Fruit fly (Drosophila melanogaster): ENCODE measurements around the gene CG42590.

The CG42590 gene

DNA sequence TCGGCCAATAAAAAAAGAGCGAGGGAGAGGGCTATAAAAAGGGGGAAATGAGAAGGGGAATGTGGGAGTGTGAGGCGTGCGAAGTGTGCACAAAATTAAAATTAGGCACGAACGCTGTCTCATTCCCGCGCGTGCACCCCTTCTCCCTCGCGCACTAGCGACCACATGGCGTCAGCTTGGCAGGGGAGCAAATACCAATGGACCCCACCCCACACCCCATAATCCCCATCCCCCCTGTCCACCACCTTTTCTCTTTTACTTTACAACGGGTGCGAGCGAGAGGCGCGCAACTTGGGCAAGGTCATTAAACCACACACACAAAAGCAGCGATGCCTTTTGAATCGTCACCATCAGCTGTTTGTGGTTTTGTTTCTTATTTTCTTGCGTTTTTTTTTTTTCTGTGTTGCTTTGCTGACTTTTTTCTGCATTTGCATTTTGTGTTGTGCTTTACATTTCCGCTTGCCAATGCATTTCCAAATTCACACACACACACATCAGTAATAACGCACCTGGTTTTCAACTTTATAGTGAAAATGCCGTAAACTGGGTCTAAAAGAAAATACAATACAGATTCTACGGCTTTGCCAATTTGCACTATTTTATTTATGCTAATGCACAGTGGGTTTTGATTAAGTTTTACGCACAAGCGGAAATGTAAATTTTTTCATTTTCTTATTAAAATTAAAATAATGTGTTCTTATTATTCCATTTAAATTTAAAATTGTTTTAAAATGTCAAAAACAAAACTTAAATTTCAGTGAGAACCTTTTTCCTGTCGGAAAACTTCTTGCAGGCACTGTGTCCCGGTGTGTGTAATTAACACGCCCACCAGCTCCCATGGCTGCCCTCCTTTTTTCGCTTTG is 44.6 kb downstream of the CG42590 start (continued):
- no peak for TF ChIP-seq chif (GFP tag; optimal IDR thresholded peaks at IDR 0.05)
- peak; percentile 11 for TF ChIP-seq fd96Cb (tag; optimal IDR thresholded peaks at IDR 0.05)
- no peak for TF ChIP-seq CG12744 (GFP tag; optimal IDR thresholded peaks at IDR 0.05)
- TF ChIP-seq BtbVII (GFP tag; optimal IDR thresholded peaks at IDR 0.05) = peak; percentile 50
- peak; percentile 5 for TF ChIP-seq kay (GFP tag; optimal IDR thresholded peaks at IDR 0.05)
- TF ChIP-seq sug (tag; optimal IDR thresholded peaks at IDR 0.05) = peak; percentile 93
- TF ChIP-seq Hsf (GFP tag; optimal IDR thresholded peaks at IDR 0.05) = peak; percentile 36
- TF ChIP-seq seq (GFP tag; IDR thresholded peaks at IDR 0.05) = peak; percentile 56; the same call in 1 of the 2 replicates
- TF ChIP-seq Hmr (GFP tag; optimal IDR thresholded peaks at IDR 0.05) = no peak
- TF ChIP-seq ttk (GFP tag; IDR thresholded peaks at IDR 0.05) = peak; percentile 58; the same call in 1 of the 2 replicates
- TF ChIP-seq ac (GFP tag; optimal IDR thresholded peaks at IDR 0.05) = no peak
- TF ChIP-seq eve (GFP tag; optimal IDR thresholded peaks at IDR 0.05) = peak in 1 of 2 experiments; percentile 51
- TF ChIP-seq CG10543 (GFP tag; optimal IDR thresholded peaks at IDR 0.05) = peak; percentile 85
- TF ChIP-seq CG18262 (tag; optimal IDR thresholded peaks at IDR 0.05) = peak; percentile 54
- peak; percentile 65 for TF ChIP-seq row (GFP tag; IDR thresholded peaks at IDR 0.05)
- TF ChIP-seq az2 (GFP tag; optimal IDR thresholded peaks at IDR 0.05) = peak; percentile 10
- TF ChIP-seq NFAT (GFP tag; IDR thresholded peaks at IDR 0.05) = 0 out of 2 replicates have a peak, but pooled peaks have one; percentile 43
- no peak for TF ChIP-seq Dad (GFP tag; optimal IDR thresholded peaks at IDR 0.05)
- TF ChIP-seq CG2678 (tag; optimal IDR thresholded peaks at IDR 0.05) = peak; percentile 70
- peak; percentile 49 for TF ChIP-seq Ets65A (GFP tag)
- peak; percentile 38; the same call in 1 of the 3 replicates for TF ChIP-seq Mrtf (GFP tag; IDR thresholded peaks at IDR 0.05)
- peak; percentile 58; the same call in 2 of the 3 replicates for TF ChIP-seq B-H1 (GFP tag; IDR thresholded peaks at IDR 0.05)
- peak; percentile 82 for TF ChIP-seq CG32532 (GFP tag; IDR thresholded peaks at IDR 0.05)
- peak; percentile 32 for TF ChIP-seq Hey (tag; optimal IDR thresholded peaks at IDR 0.05)
- no peak for TF ChIP-seq da (GFP tag; optimal IDR thresholded peaks at IDR 0.05)
- peak; percentile 73 for TF ChIP-seq Med (GFP tag)
- TF ChIP-seq CG11696 (GFP tag; IDR thresholded peaks at IDR 0.05) = peak; percentile 67
- TF ChIP-seq H2.0 (GFP tag; IDR thresholded peaks at IDR 0.05) = peak; percentile 10; the same call in 1 of the 2 replicates
- peak; percentile 24 for TF ChIP-seq CG3281 (GFP tag; optimal IDR thresholded peaks at IDR 0.05)
- no peak for TF ChIP-seq pan (optimal IDR thresholded peaks at IDR 0.05)
- peak in 1 of 2 experiments; percentile 79 for TF ChIP-seq pan (GFP tag; optimal IDR thresholded peaks at IDR 0.05 in 1 of 2, IDR thresholded peaks at IDR 0.05 in 1 of 2)
- no peak for TF ChIP-seq CG12236 (GFP tag; optimal IDR thresholded peaks at IDR 0.05)
- TF ChIP-seq tna (GFP tag; IDR thresholded peaks at IDR 0.05; ENCODE audit: partially characterized antibody) = no peak
- no peak for TF ChIP-seq Myb (GFP tag; optimal IDR thresholded peaks at IDR 0.05)
- TF ChIP-seq dati (GFP tag; IDR thresholded peaks at IDR 0.05) = peak; percentile 34; the same call in 1 of the 2 replicates
- TF ChIP-seq CG12942 (GFP tag; optimal IDR thresholded peaks at IDR 0.05) = no peak
- peak; percentile 55 for TF ChIP-seq phol (tag; optimal IDR thresholded peaks at IDR 0.05)
- no peak for TF ChIP-seq CG30431 (GFP tag; optimal IDR thresholded peaks at IDR 0.05)
- peak; percentile 15 for TF ChIP-seq lbe (GFP tag; optimal IDR thresholded peaks at IDR 0.05)
- TF ChIP-seq zen2 (GFP tag; IDR thresholded peaks at IDR 0.05; ENCODE audit: partially characterized antibody) = no peak
- no peak for TF ChIP-seq ems (GFP tag; optimal IDR thresholded peaks at IDR 0.05)
- TF ChIP-seq Awh (GFP tag; IDR thresholded peaks at IDR 0.05) = peak; percentile 53; the same call in 1 of the 2 replicates
- TF ChIP-seq sim (GFP tag; IDR thresholded peaks at IDR 0.05) = no peak
- TF ChIP-seq CG4617 (GFP tag; optimal IDR thresholded peaks at IDR 0.05; ENCODE audit: borderline replicate concordance) = no peak
- no peak for TF ChIP-seq maf-S (GFP tag; optimal IDR thresholded peaks at IDR 0.05)
- no peak for TF ChIP-seq unc-4 (GFP tag; IDR thresholded peaks at IDR 0.05; ENCODE audit: partially characterized antibody)
- TF ChIP-seq stc (GFP tag; IDR thresholded peaks at IDR 0.05) = peak; percentile 55
- TF ChIP-seq klu (GFP tag; IDR thresholded peaks at IDR 0.05) = peak; percentile 53
- TF ChIP-seq cwo (GFP tag; optimal IDR thresholded peaks at IDR 0.05) = peak; percentile 63

Data from whole organism, embryonic.